Fruit fly (Drosophila melanogaster) whole organism, embryonic: ENCODE results near the gene CG1824.

Experiments used
- CG10431 ChIP-seq: fragments of 200-800 bp; sonication (Bioruptor generic); optimal IDR thresholded peaks from 3 replicates; lab custom pipeline; 2018; ENCODE audit warnings: missing biosample characterization, mild to moderate bottlenecking, missing genetic modification characterization
- CG10462 ChIP-seq: fragments of 200-800 bp; sonication (Bioruptor generic); optimal IDR thresholded peaks from 2 replicates; lab custom pipeline; 2016; ENCODE audit warnings: missing biosample characterization, missing genetic modification characterization
- CG13624 ChIP-seq: fragments of 200-800 bp; sonication (Bioruptor generic); optimal IDR thresholded peaks from 2 replicates; lab custom pipeline; 2016; ENCODE audit warnings: missing biosample characterization, missing genetic modification characterization
- CG13894 ChIP-seq: fragments of 200-800 bp; sonication (Bioruptor generic); optimal IDR thresholded peaks from 3 replicates; lab custom pipeline; 2018; ENCODE audit warnings: missing biosample characterization, mild to moderate bottlenecking, missing genetic modification characterization, moderate library complexity
- CG14667 ChIP-seq: fragments of 200-800 bp; sonication (Bioruptor generic); IDR thresholded peaks from 2 replicates; pipeline ENCODE4 v1.3.6; 2022; ENCODE audit warnings: missing biosample characterization, missing genetic modification characterization
- CG15601 ChIP-seq: fragments of 200-800 bp; sonication (Bioruptor generic); optimal IDR thresholded peaks from 3 replicates; lab custom pipeline; 2019; ENCODE audit warnings: missing biosample characterization, mild to moderate bottlenecking, missing genetic modification characterization, moderate library complexity
- CG17385 ChIP-seq: fragments of 200-800 bp; sonication (Bioruptor generic); optimal IDR thresholded peaks from 3 replicates; lab custom pipeline; 2018; ENCODE audit warnings: missing biosample characterization, mild to moderate bottlenecking, missing genetic modification characterization
- CG30020 ChIP-seq: fragments of 200-800 bp; optimal IDR thresholded peaks from 2 replicates; lab custom pipeline; 2019; ENCODE audit warnings: missing biosample characterization, mild to moderate bottlenecking, missing genetic modification characterization, moderate library complexity
- CG3065 ChIP-seq: fragments of 200-800 bp; sonication (Bioruptor generic); optimal IDR thresholded peaks from 2 replicates; lab custom pipeline; 2016; ENCODE audit warnings: missing biosample characterization, missing genetic modification characterization
- CG4424 ChIP-seq: fragments of 200-800 bp; sonication (Bioruptor generic); optimal IDR thresholded peaks from 3 replicates; lab custom pipeline; 2016; ENCODE audit warnings: missing biosample characterization, missing genetic modification characterization
- CG4617 ChIP-seq: fragments of 200-800 bp; sonication (Bioruptor generic); optimal IDR thresholded peaks from 3 replicates; lab custom pipeline; 2016; ENCODE audit warnings: missing biosample characterization, missing genetic modification characterization, borderline replicate concordance
- CG6683 ChIP-seq: fragments of 200-800 bp; sonication (Bioruptor generic); optimal IDR thresholded peaks from 2 replicates; lab custom pipeline; 2017; ENCODE audit warnings: missing biosample characterization, mild to moderate bottlenecking, missing genetic modification characterization, missing genetic modification reagents
- Camta ChIP-seq: fragments of 200-800 bp; sonication (Bioruptor generic); optimal IDR thresholded peaks from 2 replicates; lab custom pipeline; 2016; ENCODE audit warnings: missing biosample characterization, missing genetic modification characterization
- CkIIα-i1 ChIP-seq: fragments of 200-800 bp; sonication (Bioruptor generic); IDR thresholded peaks from 2 replicates; pipeline ENCODE4 v1.3.6; 2022; ENCODE audit warnings: missing biosample characterization, missing genetic modification characterization
- GATAe ChIP-seq: fragments of 200-800 bp; sonication (Bioruptor generic); conservative IDR thresholded peaks from 2 replicates; pipeline ENCODE4 v1.3.6; 2022; ENCODE audit warnings: missing biosample characterization, missing genetic modification characterization
- H15 ChIP-seq: fragments of 200-800 bp; sonication (Bioruptor generic); IDR thresholded peaks from 3 replicates; pipeline ENCODE4 v1.3.6; 2022; ENCODE audit warnings: missing biosample characterization, missing genetic modification characterization
- Hr51 ChIP-seq, 2 experiments: fragments of 200-800 bp; sonication (Bioruptor generic); optimal IDR thresholded peaks; 2 replicates in 1 of 2; 3 replicates in 1 of 2; lab custom pipeline; 2016 to 2018; ENCODE audit warnings: missing biosample characterization in 2 of 2, missing genetic modification characterization in 2 of 2, mild to moderate bottlenecking in 1 of 2, moderate library complexity in 1 of 2
- MESR4 ChIP-seq: fragments of 200-800 bp; sonication (Bioruptor generic); optimal IDR thresholded peaks from 2 replicates; lab custom pipeline; 2018; ENCODE audit warnings: missing biosample characterization, mild to moderate bottlenecking, missing genetic modification characterization, moderate library complexity
- Med ChIP-seq: fragments of 200-800 bp; sonication (Bioruptor generic); peaks from one replicate; lab custom pipeline; 2016; ENCODE audit warnings: missing biosample characterization, missing genetic modification characterization, mild to moderate bottlenecking, inconsistent platforms, moderate library complexity
- Mrtf ChIP-seq: fragments of 200-800 bp; sonication (Bioruptor generic); IDR thresholded peaks from 3 replicates; pipeline ENCODE4 v1.3.6; 2022; ENCODE audit warnings: missing biosample characterization, missing genetic modification characterization
- Myb ChIP-seq: fragments of 200-800 bp; sonication (Bioruptor generic); optimal IDR thresholded peaks from 2 replicates; lab custom pipeline; 2016; ENCODE audit warnings: missing biosample characterization, missing genetic modification characterization
- Neu2 ChIP-seq: fragments of 200-800 bp; sonication (Bioruptor generic); optimal IDR thresholded peaks from 3 replicates; lab custom pipeline; 2016; ENCODE audit warnings: missing biosample characterization, missing genetic modification characterization, borderline replicate concordance
- Nf-YB ChIP-seq: fragments of 200-800 bp; sonication (Bioruptor generic); optimal IDR thresholded peaks from 3 replicates; lab custom pipeline; 2019; ENCODE audit warnings: missing biosample characterization, mild to moderate bottlenecking, missing genetic modification characterization, moderate library complexity
- Pdp1 ChIP-seq, 2 experiments: fragments of 200-800 bp; sonication (Bioruptor generic); optimal IDR thresholded peaks; 3 replicates each; lab custom pipeline; 2016; ENCODE audit warnings: missing biosample characterization in 2 of 2, missing genetic modification characterization in 2 of 2, mild to moderate bottlenecking in 1 of 2, moderate library complexity in 1 of 2
- Sox102F ChIP-seq: fragments of 200-800 bp; sonication (Bioruptor generic); optimal IDR thresholded peaks from 2 replicates; lab custom pipeline; 2018; ENCODE audit warnings: missing biosample characterization, mild to moderate bottlenecking, missing genetic modification characterization, moderate library complexity
- Ssrp ChIP-seq: fragments of 200-800 bp; sonication (Bioruptor generic); optimal IDR thresholded peaks from 2 replicates; lab custom pipeline; 2018; ENCODE audit warnings: missing biosample characterization, mild to moderate bottlenecking, missing genetic modification characterization, moderate library complexity
- ase ChIP-seq: fragments of 200-800 bp; sonication (Bioruptor generic); IDR thresholded peaks from 3 replicates; pipeline ENCODE4 v1.3.6; 2022; ENCODE audit warnings: missing biosample characterization, missing genetic modification characterization
- bigmax ChIP-seq: fragments of 200-800 bp; sonication (Bioruptor generic); optimal IDR thresholded peaks from 2 replicates; lab custom pipeline; 2018; ENCODE audit warnings: missing biosample characterization, mild to moderate bottlenecking, missing genetic modification characterization
- corto ChIP-seq: fragments of 200-800 bp; sonication (Bioruptor generic); optimal IDR thresholded peaks from 2 replicates; lab custom pipeline; 2016; ENCODE audit warnings: missing biosample characterization, mild to moderate bottlenecking, missing genetic modification characterization, moderate library complexity
- croc ChIP-seq: fragments of 200-800 bp; sonication (Bioruptor generic); conservative IDR thresholded peaks from 3 replicates; pipeline ENCODE4 v1.3.6; 2022; ENCODE audit warnings: missing biosample characterization, missing genetic modification characterization
- crp ChIP-seq, 2 experiments: fragments of 200-800 bp; sonication (Bioruptor generic); optimal IDR thresholded peaks; 2 replicates in 1 of 2; 3 replicates in 1 of 2; lab custom pipeline; 2017; ENCODE audit warnings: missing biosample characterization in 2 of 2, missing genetic modification characterization in 2 of 2, mild to moderate bottlenecking in 1 of 2, moderate library complexity in 1 of 2
- dmrt99B ChIP-seq: fragments of 200-800 bp; sonication (Bioruptor generic); optimal IDR thresholded peaks from 2 replicates; lab custom pipeline; 2018; ENCODE audit warnings: missing biosample characterization, mild to moderate bottlenecking, missing genetic modification characterization, moderate library complexity
- esg ChIP-seq: fragments of 200-800 bp; sonication (Bioruptor generic); conservative IDR thresholded peaks from 2 replicates; pipeline ENCODE4 v1.3.6; 2022; ENCODE audit warnings: missing biosample characterization, missing genetic modification characterization
- fd64A ChIP-seq: fragments of 200-800 bp; sonication (Bioruptor generic); optimal IDR thresholded peaks from 3 replicates; lab custom pipeline; 2018; ENCODE audit warnings: missing biosample characterization, mild to moderate bottlenecking, missing genetic modification characterization
- fd96Cb ChIP-seq: fragments of 200-800 bp; sonication (Bioruptor generic); optimal IDR thresholded peaks from 2 replicates; lab custom pipeline; 2018; ENCODE audit warnings: missing biosample characterization, mild to moderate bottlenecking, missing genetic modification characterization, moderate library complexity
- gcm2 ChIP-seq: fragments of 200-800 bp; sonication (Bioruptor generic); optimal IDR thresholded peaks from 2 replicates; lab custom pipeline; 2016; ENCODE audit warnings: missing biosample characterization, missing genetic modification characterization
- gt ChIP-seq: fragments of 200-800 bp; sonication (Bioruptor generic); IDR thresholded peaks from 2 replicates; pipeline ENCODE4 v1.3.6; 2022; ENCODE audit warnings: missing biosample characterization, missing genetic modification characterization
- hth ChIP-seq: fragments of >200 bp; optimal IDR thresholded peaks from 2 replicates; lab custom pipeline; 2017; ENCODE audit warnings: inconsistent platforms
- ken ChIP-seq: fragments of 200-800 bp; sonication (Bioruptor generic); IDR thresholded peaks from 3 replicates; pipeline ENCODE4 v1.3.6; 2022; ENCODE audit warnings: missing biosample characterization, missing genetic modification characterization
- lab ChIP-seq: fragments of 200-800 bp; sonication (Bioruptor generic); optimal IDR thresholded peaks from 3 replicates; lab custom pipeline; 2017; ENCODE audit warnings: missing biosample characterization, missing genetic modification characterization, mild to moderate bottlenecking, moderate library complexity, missing genetic modification reagents
- luna ChIP-seq: fragments of 200-800 bp; sonication (Bioruptor generic); optimal IDR thresholded peaks from 2 replicates; lab custom pipeline; 2016; ENCODE audit warnings: missing biosample characterization, missing genetic modification characterization
- nmo ChIP-seq: fragments of 200-800 bp; sonication (Bioruptor generic); optimal IDR thresholded peaks from 2 replicates; lab custom pipeline; 2018; ENCODE audit warnings: missing biosample characterization, mild to moderate bottlenecking, missing genetic modification characterization, moderate library complexity
- rib ChIP-seq: fragments of 200-800 bp; sonication (Bioruptor generic); IDR thresholded peaks from 2 replicates; pipeline ENCODE4 v1.3.6; 2022; ENCODE audit warnings: missing biosample characterization, missing genetic modification characterization
- row ChIP-seq: fragments of 200-800 bp; sonication (Bioruptor generic); IDR thresholded peaks from 3 replicates; pipeline ENCODE4 v1.3.6; 2022; ENCODE audit warnings: missing biosample characterization, missing genetic modification characterization
- scrt ChIP-seq: fragments of 200-800 bp; sonication (Bioruptor generic); optimal IDR thresholded peaks from 2 replicates; lab custom pipeline; 2018; ENCODE audit warnings: missing biosample characterization, mild to moderate bottlenecking, missing genetic modification characterization, moderate library complexity
- sens ChIP-seq: fragments of 200-800 bp; sonication (Bioruptor generic); peaks from one replicate; lab custom pipeline; 2016; ENCODE audit warnings: missing biosample characterization, missing genetic modification characterization
- stc ChIP-seq: fragments of 200-800 bp; sonication (Bioruptor generic); IDR thresholded peaks from 2 replicates; pipeline ENCODE4 v1.3.6; 2022; ENCODE audit warnings: missing biosample characterization, missing genetic modification characterization
- tna ChIP-seq: fragments of 200-800 bp; sonication (Bioruptor generic); IDR thresholded peaks from 2 replicates; pipeline ENCODE4 v1.3.6; 2022; ENCODE audit warnings: missing biosample characterization, missing genetic modification characterization; ENCODE audit not compliant: partially characterized antibody
- zf30C ChIP-seq: fragments of 200-800 bp; sonication (Bioruptor generic); optimal IDR thresholded peaks from 3 replicates; lab custom pipeline; 2018; ENCODE audit warnings: missing biosample characterization, mild to moderate bottlenecking, missing genetic modification characterization

CG1824 gene

dm6 chrX:12578701-12579372 is 16.6 kb downstream of the CG1824 start (continued):
- TF ChIP-seq Nf-YB (GFP tag; lab: Kevin White, UChicago) (no peak), Pdp1 (GFP tag; optimal IDR thresholded peaks at IDR 0.05; lab: Kevin White, UChicago) (peak; percentile 16 to 45), bigmax (no peak), sens (GFP tag; lab: Kevin White, UChicago) (peak; percentile 89), CG13894 (tag; lab: Kevin White, UChicago) (no peak), CG15601 (tag; lab: Kevin White, UChicago) (peak; percentile 65), esg (GFP tag; lab: Robert Waterston, UW) (peak; percentile 33; the same call in 1 of the 2 replicates), GATAe (GFP tag; lab: Robert Waterston, UW) (no peak), CG14667 (GFP tag; lab: Robert Waterston, UW) (no peak), scrt (GFP tag; lab: Kevin White, UChicago) (peak; percentile 29), zf30C (no peak), fd96Cb (tag; lab: Kevin White, UChicago) (peak; percentile 73), CG10431 (no peak), CG30020 (tag; lab: Kevin White, UChicago) (no peak), lab (GFP tag; lab: Kevin White, UChicago) (peak; percentile 70), luna (no peak), Neu2 (no peak), CG10462 (GFP tag; lab: Kevin White, UChicago) (peak; percentile 8), dmrt99B (peak; percentile 78), crp (GFP tag; optimal IDR thresholded peaks at IDR 0.05; lab: Kevin White, UChicago) (no peak), CG6683 (GFP tag; lab: Kevin White, UChicago) (no peak), rib (GFP tag; lab: Robert Waterston, UW) (no peak), CkIIα-i1 (GFP tag; lab: Robert Waterston, UW) (no peak), hth (lab: Kevin White, UChicago) (no peak), Myb (no peak), CG13624 (GFP tag; lab: Kevin White, UChicago) (no peak), croc (GFP tag; lab: Robert Waterston, UW) (no peak; the same call in 2 of the 3 replicates), CG4424 (GFP tag; lab: Kevin White, UChicago) (peak; percentile 50), gcm2 (GFP tag; lab: Kevin White, UChicago) (no peak), gt (GFP tag; lab: Robert Waterston, UW) (no peak), fd64A (GFP tag; lab: Kevin White, UChicago) (no peak), CG4617 (GFP tag; lab: Kevin White, UChicago) (no peak), Sox102F (GFP tag; lab: Kevin White, UChicago) (peak; percentile 76), nmo (GFP tag; lab: Kevin White, UChicago) (peak; percentile 77), ase (GFP tag; lab: Robert Waterston, UW) (0 out of 3 replicates have a peak, but pooled peaks have one; percentile 40), MESR4 (GFP tag; lab: Kevin White, UChicago) (no peak), Hr51 (GFP tag; optimal IDR thresholded peaks at IDR 0.05; lab: Kevin White, UChicago) (peak in 1 of 2 experiments; percentile 80), corto (no peak), CG17385 (peak; percentile 40), Ssrp (tag; lab: Kevin White, UChicago) (peak; percentile 77), row (GFP tag; lab: Robert Waterston, UW) (peak; percentile 76), CG3065 (no peak), Mrtf (GFP tag; lab: Robert Waterston, UW) (peak; percentile 36; the same call in 1 of the 3 replicates), Camta (no peak), stc (GFP tag; lab: Robert Waterston, UW) (0 out of 2 replicates have a peak, but pooled peaks have one; percentile 34), Med (GFP tag; lab: Kevin White, UChicago) (peak; percentile 71), ken (GFP tag; lab: Robert Waterston, UW) (0 out of 3 replicates have a peak, but pooled peaks have one; percentile 38), H15 (GFP tag; lab: Robert Waterston, UW) (no peak), tna (GFP tag; lab: Robert Waterston, UW) (no peak)
